Worm (Caenorhabditis elegans): ENCODE data around the gene gnrr-2.

The gnrr-2 gene

ce11 chrV:14378052-14378451 is 30.8 kb upstream of the gnrr-2 start:
- TF ChIP-seq sea-1 (GFP tag; conservative IDR thresholded peaks at IDR 0.05) = no peak
- no peak for TF ChIP-seq tbx-11 (GFP tag; IDR thresholded peaks at IDR 0.05)
- TF ChIP-seq hmbx-1 (tag; optimal IDR thresholded peaks at IDR 0.05) = no peak
- TF ChIP-seq hmg-4 (GFP tag; optimal IDR thresholded peaks at IDR 0.05) = no peak
- TF ChIP-seq pes-1 (GFP tag; IDR thresholded peaks at IDR 0.05) = no peak
- no peak for TF ChIP-seq tra-4 (tag; optimal IDR thresholded peaks at IDR 0.05)
- no peak for TF ChIP-seq flt-1 (GFP tag; IDR thresholded peaks at IDR 0.05)
- TF ChIP-seq F13C5.2 (tag; optimal IDR thresholded peaks at IDR 0.05) = no peak
- TF ChIP-seq aly-1 (tag; optimal IDR thresholded peaks at IDR 0.05) = no peak
- TF ChIP-seq ama-1 (optimal IDR thresholded peaks at IDR 0.05) = no peak
- TF ChIP-seq hnd-1 (tag; optimal IDR thresholded peaks at IDR 0.05) = no peak
- no peak for TF ChIP-seq ets-7 (tag; optimal IDR thresholded peaks at IDR 0.05)
- no peak for TF ChIP-seq ceh-36 (tag; optimal IDR thresholded peaks at IDR 0.05)
- TF ChIP-seq scrt-1 (GFP tag; IDR thresholded peaks at IDR 0.05) = no peak
- TF ChIP-seq B0310.2 (tag; optimal IDR thresholded peaks at IDR 0.05) = no peak
- no peak for TF ChIP-seq tbx-37 (GFP tag; conservative IDR thresholded peaks at IDR 0.05)

ce11 chrV:14378986-14379385 is 29.9 kb upstream of the gnrr-2 start, which contains the start of gene npr-43:
TSS of gene npr-43 (minus strand) at chrV:14379086.
- TF ChIP-seq F13C5.2 (tag; optimal IDR thresholded peaks at IDR 0.05) (no peak), ama-1 (optimal IDR thresholded peaks at IDR 0.05) (no peak), ets-7 (tag; optimal IDR thresholded peaks at IDR 0.05) (no peak), sea-1 (GFP tag; conservative IDR thresholded peaks at IDR 0.05) (no peak), ceh-13 (GFP tag; optimal IDR thresholded peaks at IDR 0.05) (no peak), ceh-36 (tag; optimal IDR thresholded peaks at IDR 0.05) (no peak), scrt-1 (GFP tag; IDR thresholded peaks at IDR 0.05) (no peak), hmg-4 (GFP tag; optimal IDR thresholded peaks at IDR 0.05) (no peak), B0310.2 (tag; optimal IDR thresholded peaks at IDR 0.05) (no peak), aly-1 (tag; optimal IDR thresholded peaks at IDR 0.05) (no peak), hnd-1 (tag; optimal IDR thresholded peaks at IDR 0.05) (no peak), pes-1 (GFP tag; IDR thresholded peaks at IDR 0.05) (no peak), flt-1 (GFP tag; IDR thresholded peaks at IDR 0.05) (no peak), tbx-11 (GFP tag; IDR thresholded peaks at IDR 0.05) (no peak), tra-4 (tag; optimal IDR thresholded peaks at IDR 0.05) (no peak), hmbx-1 (tag; optimal IDR thresholded peaks at IDR 0.05) (no peak), tbx-37 (GFP tag; conservative IDR thresholded peaks at IDR 0.05) (no peak)

DNA sequence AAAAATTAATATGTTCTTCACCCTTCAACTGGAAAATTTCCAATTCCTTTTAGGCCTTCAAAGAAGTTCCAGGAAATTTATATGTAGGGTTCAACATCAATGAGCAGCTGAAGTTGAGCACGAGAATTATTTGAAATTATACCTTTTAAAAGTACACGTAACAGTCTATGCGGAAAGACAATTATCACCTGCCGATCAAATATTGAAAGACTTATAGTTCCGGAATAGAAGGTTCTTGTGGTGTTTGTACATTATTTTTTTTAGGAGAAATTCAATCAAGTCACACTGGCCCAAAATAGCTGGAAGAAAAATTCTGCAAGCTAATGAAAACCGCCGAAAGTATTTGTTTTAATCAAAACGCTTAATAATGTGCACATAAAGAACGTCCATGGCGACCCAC is 28.6 kb upstream of the gnrr-2 start:
- TF ChIP-seq scrt-1 (GFP tag; IDR thresholded peaks at IDR 0.05) (no peak), tbx-11 (GFP tag; IDR thresholded peaks at IDR 0.05) (no peak), hmbx-1 (tag; optimal IDR thresholded peaks at IDR 0.05) (no peak), tra-4 (tag; optimal IDR thresholded peaks at IDR 0.05) (no peak), tbx-37 (GFP tag; conservative IDR thresholded peaks at IDR 0.05) (no peak), ceh-36 (tag; optimal IDR thresholded peaks at IDR 0.05) (no peak), F13C5.2 (tag; optimal IDR thresholded peaks at IDR 0.05) (no peak), hnd-1 (tag; optimal IDR thresholded peaks at IDR 0.05) (no peak), aly-1 (tag; optimal IDR thresholded peaks at IDR 0.05) (no peak), ama-1 (optimal IDR thresholded peaks at IDR 0.05) (no peak), pes-1 (GFP tag; IDR thresholded peaks at IDR 0.05) (no peak), sea-1 (GFP tag; conservative IDR thresholded peaks at IDR 0.05) (no peak), hmg-4 (GFP tag; optimal IDR thresholded peaks at IDR 0.05) (no peak), ceh-13 (GFP tag; optimal IDR thresholded peaks at IDR 0.05) (no peak), flt-1 (GFP tag; IDR thresholded peaks at IDR 0.05) (no peak), B0310.2 (tag; optimal IDR thresholded peaks at IDR 0.05) (no peak), ets-7 (tag; optimal IDR thresholded peaks at IDR 0.05) (no peak)

DNA sequence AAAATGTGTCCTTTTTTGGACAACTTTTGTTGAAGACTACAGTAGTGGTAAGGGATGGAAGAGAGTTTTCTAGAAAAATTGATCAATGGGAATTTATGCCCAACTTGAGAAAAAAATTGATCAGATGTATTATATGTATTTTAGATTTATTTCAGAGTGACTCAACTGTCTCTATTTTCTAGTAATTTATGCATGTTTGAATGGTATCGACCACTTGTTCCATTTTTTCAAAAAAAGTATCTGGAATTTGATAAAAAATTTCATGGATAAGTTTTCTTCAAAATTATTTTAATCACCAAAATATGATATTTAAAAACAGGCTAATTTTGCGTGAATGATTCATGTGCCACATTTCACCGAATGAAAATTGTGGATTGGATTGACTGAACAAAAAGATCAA is 17.0 kb upstream of the gnrr-2 start, which contains the start of gene C15H11.10:
Gene C15H11.10, plus strand, starts transcription at position 301 of the 400 bp plus-strand sequence.
- TF ChIP-seq tra-4 (tag; optimal IDR thresholded peaks at IDR 0.05) (no peak), tbx-37 (GFP tag; conservative IDR thresholded peaks at IDR 0.05) (no peak)

DNA sequence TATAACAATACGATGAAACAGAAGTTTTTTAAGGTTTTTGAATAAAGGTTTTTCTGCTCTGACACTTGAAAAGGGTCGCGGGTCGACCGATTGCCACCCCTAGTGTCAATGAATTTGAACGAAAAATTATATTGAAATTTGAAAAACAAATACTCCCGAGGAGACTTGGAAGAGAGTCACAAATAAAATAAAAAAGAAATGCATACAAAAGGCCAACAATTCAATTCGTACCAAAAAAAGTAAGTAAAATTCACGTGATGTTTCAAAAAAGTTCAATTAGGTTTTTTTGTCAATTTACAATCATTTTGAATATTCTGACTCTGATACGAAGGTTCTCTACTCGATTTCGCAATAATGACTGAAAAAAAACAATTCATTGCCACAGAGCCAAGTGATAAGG is 15.4 kb upstream of the gnrr-2 start, which contains the start of gene C15H11.1:
Gene C15H11.1, plus strand, starts transcription at position 301 of the 400 bp plus-strand sequence.
- TF ChIP-seq B0310.2 (tag; optimal IDR thresholded peaks at IDR 0.05) (no peak), ceh-36 (tag; optimal IDR thresholded peaks at IDR 0.05) (no peak), hnd-1 (tag; optimal IDR thresholded peaks at IDR 0.05) (no peak), tbx-37 (GFP tag; conservative IDR thresholded peaks at IDR 0.05) (no peak), tra-4 (tag; optimal IDR thresholded peaks at IDR 0.05) (no peak), tbx-11 (GFP tag; IDR thresholded peaks at IDR 0.05) (no peak), ceh-13 (GFP tag; optimal IDR thresholded peaks at IDR 0.05) (no peak), aly-1 (tag; optimal IDR thresholded peaks at IDR 0.05) (no peak), sea-1 (GFP tag; conservative IDR thresholded peaks at IDR 0.05) (no peak), F13C5.2 (tag; optimal IDR thresholded peaks at IDR 0.05) (no peak), ets-7 (tag; optimal IDR thresholded peaks at IDR 0.05) (no peak), scrt-1 (GFP tag; IDR thresholded peaks at IDR 0.05) (no peak), pes-1 (GFP tag; IDR thresholded peaks at IDR 0.05) (no peak), hmbx-1 (tag; optimal IDR thresholded peaks at IDR 0.05) (no peak), flt-1 (GFP tag; IDR thresholded peaks at IDR 0.05) (no peak), hmg-4 (GFP tag; optimal IDR thresholded peaks at IDR 0.05) (no peak), ama-1 (optimal IDR thresholded peaks at IDR 0.05) (no peak)

ce11 chrV:14394743-14395142 is 14.1 kb upstream of the gnrr-2 start, which contains the start of gene C15H11.13:
TSS of gene C15H11.13 (plus strand) at chrV:14395043.
- TF ChIP-seq tra-4 (tag; optimal IDR thresholded peaks at IDR 0.05) (no peak), hmbx-1 (tag; optimal IDR thresholded peaks at IDR 0.05) (no peak), pes-1 (GFP tag; IDR thresholded peaks at IDR 0.05) (no peak), B0310.2 (tag; optimal IDR thresholded peaks at IDR 0.05) (no peak), sea-1 (GFP tag; conservative IDR thresholded peaks at IDR 0.05) (no peak), hmg-4 (GFP tag; optimal IDR thresholded peaks at IDR 0.05) (no peak), ceh-13 (GFP tag; optimal IDR thresholded peaks at IDR 0.05) (no peak)

ce11 chrV:14396123-14396669 is 12.7 kb upstream of the gnrr-2 start:
- TF ChIP-seq ets-7 (tag; optimal IDR thresholded peaks at IDR 0.05) (no peak), hnd-1 (tag; optimal IDR thresholded peaks at IDR 0.05) (no peak), tbx-37 (GFP tag; conservative IDR thresholded peaks at IDR 0.05) (no peak), tra-4 (tag; optimal IDR thresholded peaks at IDR 0.05) (no peak), ceh-36 (tag; optimal IDR thresholded peaks at IDR 0.05) (no peak), aly-1 (tag; optimal IDR thresholded peaks at IDR 0.05) (no peak)
